Worm (Caenorhabditis elegans) whole organism, L4/young adult: Measurements from ENCODE around the gene ttr-28.

Experiments used
- W03F9.2 ChIP-seq: fragments of 150-350 bp; optimal IDR thresholded peaks from 2 replicates; lab custom pipeline; 2014; ENCODE audit warnings: missing biosample characterization, missing genetic modification characterization
- dao-5 ChIP-seq: sonication (generic microtip); optimal IDR thresholded peaks from 2 replicates; lab custom pipeline; 2016; ENCODE audit warnings: missing genotype, missing genetic modification characterization, moderate library complexity, missing compliant biosample characterization

DNA sequence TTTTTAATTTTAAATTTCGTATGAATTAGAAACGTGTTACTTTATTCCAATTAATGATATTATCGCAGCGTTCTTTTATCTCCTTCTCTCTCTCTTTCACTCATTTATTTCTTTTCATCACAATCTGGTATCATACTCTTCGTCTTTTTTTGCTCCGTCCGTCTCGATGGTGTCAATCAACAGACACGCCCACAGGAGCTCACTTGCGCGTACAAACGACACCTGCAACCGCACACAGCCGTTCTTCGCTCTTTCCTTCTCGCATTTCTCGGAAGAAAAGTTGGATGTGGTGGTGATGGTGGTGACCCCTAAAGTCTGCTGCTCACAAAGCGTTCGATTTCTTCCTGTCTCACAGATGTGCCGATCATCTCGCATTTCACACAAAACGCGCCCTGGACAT is 3.6 kb upstream of the ttr-28 start:
- TF ChIP-seq dao-5 (no peak), W03F9.2 (tag; lab: Kevin White, UChicago) (no peak)
